Worm (Caenorhabditis elegans): ENCODE measurements around the gene dsl-4.

ce11 chrX:14090089-14090488, at the start of gene dsl-4:
- no peak for TF ChIP-seq ama-1 (optimal IDR thresholded peaks at IDR 0.05)
- no peak for TF ChIP-seq skn-1 (tag; optimal IDR thresholded peaks at IDR 0.05)
- TF ChIP-seq pqm-1 (tag; optimal IDR thresholded peaks at IDR 0.05) = no peak
- TF ChIP-seq jun-1 (tag; optimal IDR thresholded peaks at IDR 0.05) = no peak
- TF ChIP-seq unc-39 (tag; optimal IDR thresholded peaks at IDR 0.05) = no peak
- no peak for TF ChIP-seq fkh-2 (tag; optimal IDR thresholded peaks at IDR 0.05)

Data from whole organism, L3 larva.